Fruit fly (Drosophila melanogaster): ENCODE results near the gene Smr.

Gene Smr

DNA sequence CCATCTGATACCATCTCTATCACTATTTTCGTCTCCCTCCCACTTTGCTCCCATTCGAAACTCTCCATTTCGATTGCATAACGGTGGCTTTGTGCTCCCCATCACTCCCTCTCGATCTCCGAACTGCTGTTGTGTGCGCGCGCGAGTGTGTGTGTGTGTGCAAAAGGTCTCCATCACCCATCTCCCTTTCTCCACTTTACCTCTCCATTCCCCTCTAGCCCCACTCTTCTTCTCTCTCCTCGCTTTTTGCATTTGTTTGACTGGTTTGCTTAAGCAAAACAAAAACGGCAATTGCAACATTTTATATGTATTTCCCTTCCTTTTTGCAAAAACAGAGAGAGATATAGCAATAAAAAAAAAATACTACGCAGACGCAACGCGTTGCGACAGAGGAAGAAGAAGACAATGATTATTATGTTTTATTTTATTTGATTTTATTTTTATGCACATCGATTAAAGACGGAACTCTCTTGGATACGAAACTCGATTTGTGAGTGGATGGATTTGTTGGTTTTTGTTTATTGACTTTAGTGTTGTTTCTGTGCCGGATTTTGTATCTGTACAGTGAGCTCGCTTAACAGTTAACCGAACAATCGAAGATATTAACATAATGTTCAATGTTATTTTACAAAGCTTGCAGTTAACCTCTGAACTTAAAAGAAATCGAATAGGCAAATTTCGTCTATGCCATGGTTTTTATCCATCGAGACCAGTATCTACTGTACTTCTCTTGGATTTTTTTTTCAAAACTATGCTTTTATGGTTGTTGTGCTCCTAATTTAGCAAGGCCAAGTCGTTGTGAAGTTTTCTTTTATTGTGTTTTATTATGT lies 72.5 kb downstream of the Smr start (continued):
- TF ChIP-seq CG1233 (GFP tag; optimal IDR thresholded peaks at IDR 0.05): no peak
- TF ChIP-seq CG6765 (GFP tag; optimal IDR thresholded peaks at IDR 0.05): no peak
- TF ChIP-seq CG15696 (tag; optimal IDR thresholded peaks at IDR 0.05): peak; percentile 12
- TF ChIP-seq jing (GFP tag; optimal IDR thresholded peaks at IDR 0.05): peak; percentile 33
- TF ChIP-seq CG11398 (GFP tag; optimal IDR thresholded peaks at IDR 0.05): peak; percentile 53
- no peak for TF ChIP-seq CG10431 (GFP tag; optimal IDR thresholded peaks at IDR 0.05)
- peak; percentile 63 for TF ChIP-seq Fer1 (GFP tag; optimal IDR thresholded peaks at IDR 0.05)
- no peak for TF ChIP-seq Bgb (GFP tag; IDR thresholded peaks at IDR 0.05; ENCODE audit: partially characterized antibody)
- TF ChIP-seq tx (GFP tag; optimal IDR thresholded peaks at IDR 0.05): peak; percentile 42
- peak; percentile 33 for TF ChIP-seq CG1647 (GFP tag; optimal IDR thresholded peaks at IDR 0.05)
- TF ChIP-seq mld (GFP tag; IDR thresholded peaks at IDR 0.05; ENCODE audit: partially characterized antibody): no peak
- TF ChIP-seq tio (GFP tag; optimal IDR thresholded peaks at IDR 0.05): peak; percentile 63
- TF ChIP-seq CG3407 (GFP tag; optimal IDR thresholded peaks at IDR 0.05): no peak
- TF ChIP-seq CG4730 (GFP tag; IDR thresholded peaks at IDR 0.05): peak; percentile 49; the same call in 1 of the 2 replicates
- peak; percentile 76 for TF ChIP-seq ERR (GFP tag; optimal IDR thresholded peaks at IDR 0.05)
- TF ChIP-seq pb (GFP tag; optimal IDR thresholded peaks at IDR 0.05): peak; percentile 45
- TF ChIP-seq CG12659 (GFP tag; optimal IDR thresholded peaks at IDR 0.05): peak; percentile 65
- TF ChIP-seq sd (tag; optimal IDR thresholded peaks at IDR 0.05): peak; percentile 27
- TF ChIP-seq fru (optimal IDR thresholded peaks at IDR 0.05): no peak
- peak; percentile 68 for TF ChIP-seq sisA (GFP tag; IDR thresholded peaks at IDR 0.05)
- TF ChIP-seq Deaf1 (tag; optimal IDR thresholded peaks at IDR 0.05): peak; percentile 10
- TF ChIP-seq H15 (GFP tag; IDR thresholded peaks at IDR 0.05): peak; percentile 64; the same call in 1 of the 3 replicates
- TF ChIP-seq odd (GFP tag; optimal IDR thresholded peaks at IDR 0.05): peak; percentile 24
- TF ChIP-seq kay (GFP tag; optimal IDR thresholded peaks at IDR 0.05): no peak
- no peak for TF ChIP-seq CG4328 (GFP tag; optimal IDR thresholded peaks at IDR 0.05)
- peak; percentile 67; the same call in 2 of the 3 replicates for TF ChIP-seq ci (GFP tag; IDR thresholded peaks at IDR 0.05)
- peak; percentile 36 for TF ChIP-seq CG10979 (tag; optimal IDR thresholded peaks at IDR 0.05)
- TF ChIP-seq CG15601 (tag; optimal IDR thresholded peaks at IDR 0.05): peak; percentile 26
- peak; percentile 51 for TF ChIP-seq CG18262 (tag; optimal IDR thresholded peaks at IDR 0.05)
- TF ChIP-seq CG1529 (GFP tag; optimal IDR thresholded peaks at IDR 0.05): peak; percentile 17
- peak; percentile 3 for TF ChIP-seq salm (tag; optimal IDR thresholded peaks at IDR 0.05)
- TF ChIP-seq pum (GFP tag; optimal IDR thresholded peaks at IDR 0.05): peak; percentile 47
- peak; percentile 59 for TF ChIP-seq Atf-2 (GFP tag; optimal IDR thresholded peaks at IDR 0.05)
- TF ChIP-seq kah (GFP tag; optimal IDR thresholded peaks at IDR 0.05): no peak
- TF ChIP-seq Mes4 (GFP tag; optimal IDR thresholded peaks at IDR 0.05): peak; percentile 45
- no peak for TF ChIP-seq CG7963 (GFP tag; IDR thresholded peaks at IDR 0.05; ENCODE audit: partially characterized antibody)
- peak; percentile 52 to 88 for TF ChIP-seq Pdp1 (GFP tag; optimal IDR thresholded peaks at IDR 0.05)
- no peak for TF ChIP-seq CG2889 (GFP tag; IDR thresholded peaks at IDR 0.05)
- peak; percentile 26 for TF ChIP-seq CG33557 (GFP tag; optimal IDR thresholded peaks at IDR 0.05)
- no peak for TF ChIP-seq trh (GFP tag; optimal IDR thresholded peaks at IDR 0.05)
- TF ChIP-seq CG18011 (GFP tag; optimal IDR thresholded peaks at IDR 0.05): peak; percentile 60
- 0 out of 2 replicates have a peak, but pooled peaks have one; percentile 33 for TF ChIP-seq Poxn (GFP tag; IDR thresholded peaks at IDR 0.05)
- peak in 1 of 2 experiments; percentile 88 for TF ChIP-seq eve (GFP tag; optimal IDR thresholded peaks at IDR 0.05)
- peak; percentile 76 for TF ChIP-seq tgo (GFP tag; IDR thresholded peaks at IDR 0.05)
- TF ChIP-seq CG7928 (GFP tag; optimal IDR thresholded peaks at IDR 0.05): peak; percentile 33
- no peak for TF ChIP-seq CG3838 (GFP tag; optimal IDR thresholded peaks at IDR 0.05)
- TF ChIP-seq Mrtf (GFP tag; IDR thresholded peaks at IDR 0.05): peak; percentile 63; the same call in 2 of the 3 replicates
- no peak for TF ChIP-seq HLHmδ (GFP tag; optimal IDR thresholded peaks at IDR 0.05)
- peak; percentile 65 for TF ChIP-seq PHDP (tag; optimal IDR thresholded peaks at IDR 0.05)
